Fruit fly (Drosophila melanogaster) whole organism, embryonic: ENCODE results near the gene Rad17.

Source experiments
- Abd-B ChIP-seq: fragments of 200-800 bp; sonication (Bioruptor generic); optimal IDR thresholded peaks from 2 replicates; lab custom pipeline; 2018; ENCODE audit warnings: missing biosample characterization, mild to moderate bottlenecking, missing genetic modification characterization, moderate library complexity
- Atf6 ChIP-seq: fragments of 200-800 bp; sonication (Bioruptor generic); IDR thresholded peaks from 2 replicates; pipeline ENCODE4 v1.3.6; 2022; ENCODE audit warnings: missing biosample characterization, missing genetic modification characterization
- Bteb2 ChIP-seq: fragments of 200-800 bp; sonication (Bioruptor generic); optimal IDR thresholded peaks from 2 replicates; lab custom pipeline; 2016; ENCODE audit warnings: missing biosample characterization, missing genetic modification characterization
- CG10147 ChIP-seq: fragments of 200-800 bp; sonication (Bioruptor generic); optimal IDR thresholded peaks from 2 replicates; lab custom pipeline; 2019; ENCODE audit warnings: missing biosample characterization, mild to moderate bottlenecking, missing genetic modification characterization, moderate library complexity
- CG1024 ChIP-seq: fragments of 200-800 bp; sonication (Bioruptor generic); IDR thresholded peaks from 2 replicates; pipeline ENCODE4 v1.3.6; 2022; ENCODE audit warnings: missing biosample characterization, missing genetic modification characterization
- CG10431 ChIP-seq: fragments of 200-800 bp; sonication (Bioruptor generic); optimal IDR thresholded peaks from 3 replicates; lab custom pipeline; 2018; ENCODE audit warnings: missing biosample characterization, mild to moderate bottlenecking, missing genetic modification characterization
- CG11696 ChIP-seq: fragments of 200-800 bp; sonication (Bioruptor generic); IDR thresholded peaks from 2 replicates; pipeline ENCODE4 v1.3.6; 2022; ENCODE audit warnings: missing biosample characterization, missing genetic modification characterization
- CG12659 ChIP-seq: fragments of 200-800 bp; sonication (Bioruptor generic); optimal IDR thresholded peaks from 3 replicates; lab custom pipeline; 2017; ENCODE audit warnings: mild to moderate bottlenecking, missing biosample characterization, missing genetic modification reagents, missing genetic modification characterization
- CG13424 ChIP-seq: fragments of 200-800 bp; sonication (Bioruptor generic); optimal IDR thresholded peaks from 2 replicates; lab custom pipeline; 2019; ENCODE audit warnings: missing biosample characterization, mild to moderate bottlenecking, missing genetic modification characterization, moderate library complexity
- CG14667 ChIP-seq: fragments of 200-800 bp; sonication (Bioruptor generic); IDR thresholded peaks from 2 replicates; pipeline ENCODE4 v1.3.6; 2022; ENCODE audit warnings: missing biosample characterization, missing genetic modification characterization
- CG15011 ChIP-seq: fragments of 200-800 bp; sonication (Bioruptor generic); optimal IDR thresholded peaks from 3 replicates; lab custom pipeline; 2018; ENCODE audit warnings: missing biosample characterization, mild to moderate bottlenecking, missing genetic modification characterization
- CG1602 ChIP-seq: fragments of 200-800 bp; sonication (Bioruptor generic); optimal IDR thresholded peaks from 3 replicates; lab custom pipeline; 2016; ENCODE audit warnings: missing biosample characterization, missing genetic modification characterization
- CG16813 ChIP-seq: fragments of 200-800 bp; sonication (Bioruptor generic); IDR thresholded peaks from 3 replicates; pipeline ENCODE4 v1.3.6; 2022; ENCODE audit warnings: missing biosample characterization, missing genetic modification characterization; ENCODE audit not compliant: partially characterized antibody
- CG17361 ChIP-seq: fragments of 200-800 bp; sonication (Bioruptor generic); IDR thresholded peaks from 3 replicates; pipeline ENCODE4 v1.3.6; 2022; ENCODE audit warnings: missing biosample characterization, missing genetic modification characterization
- CG30431 ChIP-seq: fragments of 200-800 bp; sonication (Bioruptor generic); optimal IDR thresholded peaks from 2 replicates; lab custom pipeline; 2017; ENCODE audit warnings: missing biosample characterization, missing genetic modification characterization
- CG4282 ChIP-seq: fragments of 200-800 bp; sonication (Bioruptor generic); optimal IDR thresholded peaks from 2 replicates; lab custom pipeline; 2016; ENCODE audit warnings: missing biosample characterization, missing genetic modification characterization
- CG43689 ChIP-seq: fragments of 200-800 bp; sonication (Bioruptor generic); IDR thresholded peaks from 2 replicates; pipeline ENCODE4 v1.3.6; 2022; ENCODE audit warnings: missing biosample characterization, missing genetic modification characterization
- CG5245 ChIP-seq: fragments of 200-800 bp; sonication (Bioruptor generic); optimal IDR thresholded peaks from 3 replicates; lab custom pipeline; 2016; ENCODE audit warnings: missing biosample characterization, missing genetic modification characterization
- CG6689 ChIP-seq: fragments of 200-800 bp; sonication (Bioruptor generic); IDR thresholded peaks from 2 replicates; pipeline ENCODE4 v1.3.6; 2022; ENCODE audit warnings: missing biosample characterization, missing genetic modification characterization
- CG6791 ChIP-seq: fragments of 200-800 bp; sonication (Bioruptor generic); IDR thresholded peaks from 3 replicates; pipeline ENCODE4 v1.3.6; 2022; ENCODE audit warnings: missing biosample characterization, missing genetic modification characterization; ENCODE audit not compliant: partially characterized antibody
- CG7786 ChIP-seq: fragments of 200-800 bp; sonication (Bioruptor generic); optimal IDR thresholded peaks from 2 replicates; lab custom pipeline; 2016; ENCODE audit warnings: missing biosample characterization, missing genetic modification characterization
- CG8924 ChIP-seq: fragments of 200-800 bp; optimal IDR thresholded peaks from 3 replicates; lab custom pipeline; 2019; ENCODE audit warnings: missing biosample characterization, mild to moderate bottlenecking, missing genetic modification characterization, moderate library complexity
- CG9876 ChIP-seq: fragments of 200-800 bp; sonication (Bioruptor generic); optimal IDR thresholded peaks from 2 replicates; lab custom pipeline; 2016; ENCODE audit warnings: missing biosample characterization, missing genetic modification characterization
- Chrac-16 ChIP-seq: fragments of 200-800 bp; sonication (Bioruptor generic); optimal IDR thresholded peaks from 3 replicates; lab custom pipeline; 2016; ENCODE audit warnings: missing biosample characterization, missing genetic modification characterization
- Dip3 ChIP-seq: fragments of 200-800 bp; sonication (Bioruptor generic); optimal IDR thresholded peaks from 3 replicates; lab custom pipeline; 2016; ENCODE audit warnings: missing biosample characterization, missing genetic modification characterization
- Fer3 ChIP-seq: fragments of 200-800 bp; sonication (Bioruptor generic); optimal IDR thresholded peaks from 2 replicates; lab custom pipeline; 2018; ENCODE audit warnings: missing biosample characterization, mild to moderate bottlenecking, missing genetic modification characterization, moderate library complexity
- H2.0 ChIP-seq: fragments of 200-800 bp; sonication (Bioruptor generic); IDR thresholded peaks from 2 replicates; pipeline ENCODE4 v1.3.6; 2022; ENCODE audit warnings: missing biosample characterization, missing genetic modification characterization
- Hand ChIP-seq: fragments of 200-800 bp; sonication (Bioruptor generic); optimal IDR thresholded peaks from 2 replicates; lab custom pipeline; 2017; ENCODE audit warnings: mild to moderate bottlenecking, missing biosample characterization, missing genetic modification reagents, missing genetic modification characterization
- HmgD ChIP-seq: fragments of 200-800 bp; sonication (Bioruptor generic); optimal IDR thresholded peaks from 3 replicates; lab custom pipeline; 2016; ENCODE audit warnings: missing biosample characterization, missing genetic modification characterization
- Hr3 ChIP-seq: fragments of 200-800 bp; sonication (Bioruptor generic); optimal IDR thresholded peaks from 3 replicates; lab custom pipeline; 2016; ENCODE audit warnings: missing biosample characterization, missing genetic modification characterization
- Jarid2 ChIP-seq: fragments of 200-800 bp; sonication (Bioruptor generic); optimal IDR thresholded peaks from 3 replicates; lab custom pipeline; 2017; ENCODE audit warnings: mild to moderate bottlenecking, missing biosample characterization, missing genetic modification reagents, missing genetic modification characterization
- Rfx ChIP-seq: fragments of 200-800 bp; sonication (Bioruptor generic); IDR thresholded peaks from 2 replicates; pipeline ENCODE4 v1.3.6; 2022; ENCODE audit warnings: missing biosample characterization, missing genetic modification characterization
- Side ChIP-seq: fragments of 200-800 bp; sonication (Bioruptor generic); optimal IDR thresholded peaks from 2 replicates; lab custom pipeline; 2016; ENCODE audit warnings: missing biosample characterization, missing genetic modification characterization
- Sin3A ChIP-seq: fragments of >200 bp; optimal IDR thresholded peaks from 2 replicates; lab custom pipeline; 2018
- TFAM ChIP-seq: fragments of 200-800 bp; sonication (Bioruptor generic); optimal IDR thresholded peaks from 2 replicates; lab custom pipeline; 2017; ENCODE audit warnings: missing biosample characterization, missing genetic modification characterization, inconsistent platforms
- bowl ChIP-seq: fragments of 200-800 bp; sonication (Bioruptor generic); IDR thresholded peaks from 2 replicates; pipeline ENCODE4 v1.3.6; 2022; ENCODE audit warnings: missing biosample characterization, missing genetic modification characterization
- br ChIP-seq: fragments of >200 bp; optimal IDR thresholded peaks from 2 replicates; lab custom pipeline; 2017
- bsh ChIP-seq, 2 experiments: fragments of 200-800 bp; sonication (Bioruptor generic); optimal IDR thresholded peaks; 2 replicates each; lab custom pipeline; 2017 to 2018; ENCODE audit warnings: mild to moderate bottlenecking in 2 of 2, missing biosample characterization in 2 of 2, missing genetic modification characterization in 2 of 2, moderate library complexity in 1 of 2
- cas ChIP-seq: fragments of 200-800 bp; sonication (Bioruptor generic); IDR thresholded peaks from 2 replicates; pipeline ENCODE4 v1.3.6; 2022; ENCODE audit warnings: missing biosample characterization, missing genetic modification characterization
- croc ChIP-seq: fragments of 200-800 bp; sonication (Bioruptor generic); conservative IDR thresholded peaks from 3 replicates; pipeline ENCODE4 v1.3.6; 2022; ENCODE audit warnings: missing biosample characterization, missing genetic modification characterization
- da ChIP-seq: fragments of 200-800 bp; sonication (Bioruptor generic); optimal IDR thresholded peaks from 2 replicates; lab custom pipeline; 2016; ENCODE audit warnings: missing biosample characterization, missing genetic modification characterization
- dysf ChIP-seq: fragments of 200-800 bp; sonication (Bioruptor generic); IDR thresholded peaks from 3 replicates; pipeline ENCODE4 v1.3.6; 2022; ENCODE audit warnings: missing biosample characterization, missing genetic modification characterization
- gro ChIP-seq: fragments of 200-800 bp; sonication (Bioruptor generic); optimal IDR thresholded peaks from 2 replicates; lab custom pipeline; 2016; ENCODE audit warnings: missing biosample characterization, missing genetic modification characterization
- inv ChIP-seq: fragments of 200-800 bp; sonication (Bioruptor generic); IDR thresholded peaks from 2 replicates; pipeline ENCODE4 v1.3.6; 2022; ENCODE audit warnings: missing biosample characterization, missing genetic modification characterization; ENCODE audit not compliant: partially characterized antibody
- odd ChIP-seq: fragments of 200-800 bp; sonication (Bioruptor generic); optimal IDR thresholded peaks from 2 replicates; lab custom pipeline; 2017; ENCODE audit warnings: missing biosample characterization, mild to moderate bottlenecking, missing genetic modification characterization
- pfk ChIP-seq: fragments of 200-800 bp; sonication (Bioruptor generic); optimal IDR thresholded peaks from 2 replicates; lab custom pipeline; 2018; ENCODE audit warnings: missing biosample characterization, mild to moderate bottlenecking, missing genetic modification characterization, moderate library complexity
- rib ChIP-seq: fragments of 200-800 bp; sonication (Bioruptor generic); IDR thresholded peaks from 2 replicates; pipeline ENCODE4 v1.3.6; 2022; ENCODE audit warnings: missing biosample characterization, missing genetic modification characterization
- ro ChIP-seq: fragments of 200-800 bp; sonication (Bioruptor generic); IDR thresholded peaks from 2 replicates; pipeline ENCODE4 v1.3.6; 2022; ENCODE audit warnings: missing biosample characterization, missing genetic modification characterization
- sens ChIP-seq: fragments of 200-800 bp; sonication (Bioruptor generic); peaks from one replicate; lab custom pipeline; 2016; ENCODE audit warnings: missing biosample characterization, missing genetic modification characterization
- tio ChIP-seq: fragments of 200-800 bp; sonication (Bioruptor generic); optimal IDR thresholded peaks from 2 replicates; lab custom pipeline; 2017; ENCODE audit warnings: missing biosample characterization, missing genetic modification characterization, inconsistent platforms
- tup ChIP-seq: fragments of 200-800 bp; sonication (Bioruptor generic); optimal IDR thresholded peaks from 2 replicates; lab custom pipeline; 2016; ENCODE audit warnings: missing biosample characterization, mild to moderate bottlenecking, missing genetic modification characterization, moderate library complexity

Gene Rad17

dm6 chr3R:14692230-14692970 is 29.4 kb upstream of the Rad17 start (continued):
- peak; percentile 58 for TF ChIP-seq CG13424 (tag; lab: Kevin White, UChicago)
- TF ChIP-seq gro (GFP tag; lab: Kevin White, UChicago): no peak
- no peak for TF ChIP-seq Rfx (GFP tag; lab: Robert Waterston, UW)
- TF ChIP-seq br: no peak
- peak; percentile 71; the same call in 1 of the 2 replicates for TF ChIP-seq CG6689 (GFP tag; lab: Robert Waterston, UW)
- peak; percentile 31 for TF ChIP-seq Fer3
- peak; percentile 6 for TF ChIP-seq Jarid2 (GFP tag; lab: Kevin White, UChicago)
- TF ChIP-seq Sin3A: no peak
- TF ChIP-seq odd (GFP tag; lab: Kevin White, UChicago): peak; percentile 5
- no peak for TF ChIP-seq CG11696 (GFP tag; lab: Robert Waterston, UW)
- peak; percentile 22 for TF ChIP-seq CG10431 (GFP tag; lab: Kevin White, UChicago)
- peak; percentile 45 for TF ChIP-seq H2.0
- no peak for TF ChIP-seq CG6791 (GFP tag; lab: Robert Waterston, UW)
- no peak for TF ChIP-seq CG16813
- peak; percentile 50 for TF ChIP-seq Hr3 (GFP tag; lab: Kevin White, UChicago)
- TF ChIP-seq CG17361 (GFP tag; lab: Robert Waterston, UW): peak; percentile 63; the same call in 2 of the 3 replicates
- TF ChIP-seq CG14667 (GFP tag; lab: Robert Waterston, UW): peak; percentile 35; the same call in 1 of the 2 replicates
- TF ChIP-seq bowl (GFP tag; lab: Robert Waterston, UW): no peak
- no peak for TF ChIP-seq pfk (GFP tag; lab: Kevin White, UChicago)
- no peak for TF ChIP-seq HmgD (GFP tag; lab: Kevin White, UChicago)
- peak; percentile 14 for TF ChIP-seq TFAM (GFP tag; lab: Kevin White, UChicago)
- no peak for TF ChIP-seq Bteb2 (GFP tag; lab: Kevin White, UChicago)
- peak; percentile 5 for TF ChIP-seq CG9876
- TF ChIP-seq rib: no peak
- no peak for TF ChIP-seq inv (GFP tag; lab: Robert Waterston, UW)
- peak; percentile 51; the same call in 1 of the 2 replicates for TF ChIP-seq ro (GFP tag; lab: Robert Waterston, UW)
- peak; percentile 15 for TF ChIP-seq Side (GFP tag; lab: Kevin White, UChicago)
- TF ChIP-seq croc (GFP tag; lab: Robert Waterston, UW): peak; percentile 52; the same call in 2 of the 3 replicates
- no peak for TF ChIP-seq cas (GFP tag; lab: Robert Waterston, UW)
- TF ChIP-seq Chrac-16 (GFP tag; lab: Kevin White, UChicago): peak; percentile 60
- TF ChIP-seq CG1024: peak; percentile 84
- TF ChIP-seq tio (GFP tag; lab: Kevin White, UChicago): peak; percentile 59
- TF ChIP-seq da (GFP tag; lab: Kevin White, UChicago): no peak
- no peak for TF ChIP-seq Dip3 (GFP tag; lab: Kevin White, UChicago)
- TF ChIP-seq sens (GFP tag; lab: Kevin White, UChicago): peak; percentile 95
- peak; percentile 53 to 91 for TF ChIP-seq bsh (GFP tag; optimal IDR thresholded peaks at IDR 0.05; lab: Kevin White, UChicago)
- peak; percentile 58 for TF ChIP-seq CG8924 (tag; lab: Kevin White, UChicago)
- no peak for TF ChIP-seq CG43689 (GFP tag; lab: Robert Waterston, UW)
- TF ChIP-seq CG30431 (GFP tag; lab: Kevin White, UChicago): peak; percentile 53
- TF ChIP-seq Hand (GFP tag; lab: Kevin White, UChicago): no peak
- no peak for TF ChIP-seq CG7786 (GFP tag; lab: Kevin White, UChicago)
- TF ChIP-seq CG12659 (GFP tag; lab: Kevin White, UChicago): peak; percentile 7
- no peak for TF ChIP-seq Atf6 (GFP tag; lab: Robert Waterston, UW)
- TF ChIP-seq CG15011: no peak
- peak; percentile 54 for TF ChIP-seq CG1602 (GFP tag; lab: Kevin White, UChicago)
- TF ChIP-seq dysf (GFP tag; lab: Robert Waterston, UW): peak; percentile 24; the same call in 1 of the 3 replicates
- TF ChIP-seq CG10147: no peak
- TF ChIP-seq CG4282 (GFP tag; lab: Kevin White, UChicago): no peak
- no peak for TF ChIP-seq tup (GFP tag; lab: Kevin White, UChicago)
- peak; percentile 70 for TF ChIP-seq CG5245 (GFP tag; lab: Kevin White, UChicago)
- TF ChIP-seq Abd-B: peak; percentile 60
